Worm (Caenorhabditis elegans) whole organism, mixed stage, embryonic: ENCODE results near the gene F42A9.17.

Source experiments
- M03D4.4 ChIP-seq: sonication (generic microtip); optimal IDR thresholded peaks from 2 replicates; lab custom pipeline; 2017; ENCODE audit warnings: mild to moderate bottlenecking, missing genetic modification characterization, missing compliant biosample characterization
- bed-3 ChIP-seq: fragments of 200-800 bp; sonication (Bioruptor generic); optimal IDR thresholded peaks from 3 replicates; lab custom pipeline; 2018; ENCODE audit warnings: mild to moderate bottlenecking, missing genetic modification characterization, moderate library complexity, missing compliant biosample characterization
- blmp-1 ChIP-seq: fragments of 150-350 bp; optimal IDR thresholded peaks from 2 replicates; lab custom pipeline; 2014; ENCODE audit warnings: missing biosample characterization, missing genetic modification characterization
- ceh-39 ChIP-seq: fragments of 150-350 bp; optimal IDR thresholded peaks from 2 replicates; lab custom pipeline; 2014; ENCODE audit warnings: missing biosample characterization, missing genetic modification characterization
- ceh-43 ChIP-seq: fragments of 200-800 bp; sonication (Bioruptor generic); optimal IDR thresholded peaks from 2 replicates; lab custom pipeline; 2018; ENCODE audit warnings: mild to moderate bottlenecking, missing genetic modification characterization, moderate library complexity, missing compliant biosample characterization
- ceh-83 ChIP-seq: fragments of 200-800 bp; sonication (Bioruptor generic); optimal IDR thresholded peaks from 2 replicates; lab custom pipeline; 2018; ENCODE audit warnings: mild to moderate bottlenecking, missing genetic modification characterization, missing compliant biosample characterization
- ces-1 ChIP-seq: fragments of 150-350 bp; optimal IDR thresholded peaks from 2 replicates; lab custom pipeline; 2014; ENCODE audit warnings: missing biosample characterization, missing genetic modification reagents, missing genetic modification characterization
- cnd-1 ChIP-seq: fragments of 200-800 bp; sonication (Bioruptor generic); optimal IDR thresholded peaks from 2 replicates; lab custom pipeline; 2018; ENCODE audit warnings: mild to moderate bottlenecking, missing genetic modification characterization, missing compliant biosample characterization
- drap-1 ChIP-seq: fragments of 200-800 bp; sonication (Bioruptor generic); optimal IDR thresholded peaks from 3 replicates; lab custom pipeline; 2018; ENCODE audit warnings: mild to moderate bottlenecking, missing genetic modification characterization, missing compliant biosample characterization
- elt-1 ChIP-seq: sonication (generic microtip); optimal IDR thresholded peaks from 2 replicates; lab custom pipeline; 2017; ENCODE audit warnings: missing genetic modification characterization, mild to moderate bottlenecking, missing compliant biosample characterization, antibody characterized with exemption, moderate library complexity, borderline replicate concordance; ENCODE audit not compliant: insufficient read depth
- elt-3 ChIP-seq: fragments of 150-350 bp; optimal IDR thresholded peaks from 2 replicates; lab custom pipeline; 2014; ENCODE audit warnings: missing biosample characterization, missing genetic modification characterization
- flh-1 ChIP-seq: fragments of 200-800 bp; sonication (Bioruptor generic); optimal IDR thresholded peaks from 2 replicates; lab custom pipeline; 2018; ENCODE audit warnings: mild to moderate bottlenecking, missing genetic modification characterization, moderate library complexity, missing compliant biosample characterization
- ham-2 ChIP-seq: fragments of 200-800 bp; sonication (Bioruptor generic); optimal IDR thresholded peaks from 2 replicates; lab custom pipeline; 2018; ENCODE audit warnings: mild to moderate bottlenecking, missing genetic modification characterization, missing compliant biosample characterization
- hlh-1 ChIP-seq: fragments of 150-350 bp; optimal IDR thresholded peaks from 2 replicates; lab custom pipeline; 2014; ENCODE audit warnings: missing biosample characterization, missing genetic modification reagents, missing genetic modification characterization
- lin-13 ChIP-seq: fragments of 150-350 bp; optimal IDR thresholded peaks from 2 replicates; lab custom pipeline; 2014; ENCODE audit warnings: missing biosample characterization, missing genetic modification characterization
- lin-32 ChIP-seq: fragments of 200-800 bp; sonication (Bioruptor generic); optimal IDR thresholded peaks from 2 replicates; lab custom pipeline; 2018; ENCODE audit warnings: mild to moderate bottlenecking, missing genetic modification characterization, missing compliant biosample characterization
- lsy-2 ChIP-seq: fragments of 150-350 bp; optimal IDR thresholded peaks from 2 replicates; lab custom pipeline; 2014; ENCODE audit warnings: missing biosample characterization, missing genetic modification characterization
- mab-5 ChIP-seq: fragments of 150-350 bp; optimal IDR thresholded peaks from 2 replicates; lab custom pipeline; 2014; ENCODE audit warnings: missing biosample characterization, missing genetic modification characterization
- mep-1 ChIP-seq: fragments of 150-350 bp; optimal IDR thresholded peaks from 2 replicates; lab custom pipeline; 2017; ENCODE audit warnings: missing biosample characterization, missing genetic modification reagents, missing genetic modification characterization, inconsistent platforms
- mls-2 ChIP-seq: sonication (generic microtip); optimal IDR thresholded peaks from 2 replicates; lab custom pipeline; 2016; ENCODE audit warnings: mild to moderate bottlenecking, missing genetic modification characterization, moderate library complexity, missing compliant biosample characterization
- nhr-12 ChIP-seq: fragments of 150-350 bp; optimal IDR thresholded peaks from 2 replicates; lab custom pipeline; 2014; ENCODE audit warnings: missing biosample characterization, missing genetic modification characterization
- nhr-2 ChIP-seq: fragments of 150-350 bp; optimal IDR thresholded peaks from 2 replicates; lab custom pipeline; 2014; ENCODE audit warnings: missing biosample characterization, missing genetic modification characterization
- nhr-237 ChIP-seq: fragments of 150-350 bp; optimal IDR thresholded peaks from 2 replicates; lab custom pipeline; 2014; ENCODE audit warnings: missing biosample characterization, missing genetic modification characterization
- nhr-76 ChIP-seq: sonication (generic microtip); optimal IDR thresholded peaks from 2 replicates; lab custom pipeline; 2017; ENCODE audit warnings: missing biosample characterization, missing genetic modification characterization
- sem-2 ChIP-seq: fragments of 200-800 bp; sonication (Bioruptor generic); optimal IDR thresholded peaks from 2 replicates; lab custom pipeline; 2018; ENCODE audit warnings: mild to moderate bottlenecking, missing genetic modification characterization, missing compliant biosample characterization
- snpc-4 ChIP-seq: fragments of 150-350 bp; optimal IDR thresholded peaks from 2 replicates; lab custom pipeline; 2014; ENCODE audit warnings: missing biosample characterization, missing genetic modification characterization
- sptf-1 ChIP-seq: sonication (generic microtip); optimal IDR thresholded peaks from 2 replicates; lab custom pipeline; 2017; ENCODE audit warnings: mild to moderate bottlenecking, missing genetic modification characterization, moderate library complexity, missing compliant biosample characterization
- tbx-8 ChIP-seq: fragments of 200-800 bp; sonication (Bioruptor generic); optimal IDR thresholded peaks from 2 replicates; lab custom pipeline; 2018; ENCODE audit warnings: mild to moderate bottlenecking, missing genetic modification characterization, moderate library complexity, missing compliant biosample characterization
- unc-120 ChIP-seq: sonication (generic microtip); optimal IDR thresholded peaks from 2 replicates; lab custom pipeline; 2017; ENCODE audit warnings: missing genetic modification characterization, missing compliant biosample characterization; ENCODE audit not compliant: poor library complexity, severe bottlenecking
- unc-39 ChIP-seq: fragments of 150-350 bp; optimal IDR thresholded peaks from 2 replicates; lab custom pipeline; 2014; ENCODE audit warnings: missing biosample characterization, missing genetic modification characterization
- unc-62 ChIP-seq: fragments of 150-350 bp; optimal IDR thresholded peaks from 2 replicates; lab custom pipeline; 2014; ENCODE audit warnings: missing biosample characterization, missing genetic modification reagents, missing genetic modification characterization
- zip-8 ChIP-seq: fragments of 150-350 bp; optimal IDR thresholded peaks from 2 replicates; lab custom pipeline; 2014; ENCODE audit warnings: missing biosample characterization, missing genetic modification characterization
- ztf-11 ChIP-seq: fragments of 150-350 bp; optimal IDR thresholded peaks from 2 replicates; lab custom pipeline; 2014; ENCODE audit warnings: missing biosample characterization, missing genetic modification characterization

Gene F42A9.17

ce11 chrIV:8595767-8596166 is 16.0 kb downstream of the F42A9.17 start, which contains the start of gene clec-181:
clec-181 (plus strand) TSS chrIV:8596067.
- no peak for TF ChIP-seq unc-39
- no peak for TF ChIP-seq elt-1 (tag; lab: Kevin White, UChicago)
- TF ChIP-seq flh-1 (GFP tag; lab: Kevin White, UChicago) = no peak
- no peak for TF ChIP-seq ceh-83
- TF ChIP-seq mab-5 (tag; lab: Kevin White, UChicago) = no peak
- no peak for TF ChIP-seq nhr-237 (tag; lab: Kevin White, UChicago)
- TF ChIP-seq unc-62 (GFP tag; lab: Kevin White, UChicago) = no peak
- no peak for TF ChIP-seq mep-1
- TF ChIP-seq ztf-11 (tag; lab: Kevin White, UChicago) = no peak
- no peak for TF ChIP-seq nhr-12
- no peak for TF ChIP-seq sptf-1
- TF ChIP-seq drap-1 (GFP tag; lab: Kevin White, UChicago) = no peak

- TF ChIP-seq mls-2 (tag; lab: Kevin White, UChicago) (no peak), sptf-1 (no peak), snpc-4 (no peak), ces-1 (GFP tag; lab: Kevin White, UChicago) (no peak), ham-2 (GFP tag; lab: Kevin White, UChicago) (no peak), lsy-2 (no peak), nhr-76 (tag; lab: Kevin White, UChicago) (no peak), bed-3 (GFP tag; lab: Kevin White, UChicago) (no peak), elt-1 (tag; lab: Kevin White, UChicago) (no peak)
Measured at ce11 chrIV:8595317-8595716, 16.4 kb downstream of the F42A9.17 start, which contains the start of gene Y59H11AR.3. Y59H11AR.3 (minus strand) TSS chrIV:8595417.

- TF ChIP-seq mep-1 (no peak), ham-2 (GFP tag; lab: Kevin White, UChicago) (no peak), sptf-1 (no peak), tbx-8 (GFP tag; lab: Kevin White, UChicago) (no peak), elt-3 (tag; lab: Kevin White, UChicago) (no peak), cnd-1 (tag; lab: Kevin White, UChicago) (no peak), nhr-2 (tag; lab: Kevin White, UChicago) (no peak), blmp-1 (tag; lab: Kevin White, UChicago) (no peak), ceh-83 (no peak), ces-1 (GFP tag; lab: Kevin White, UChicago) (no peak)
Measured at ce11 chrIV:8587605-8588004, 24.1 kb downstream of the F42A9.17 start.

ce11 chrIV:8587057-8587456 is 24.7 kb downstream of the F42A9.17 start:
- TF ChIP-seq ham-2 (GFP tag; lab: Kevin White, UChicago) (no peak), mep-1 (no peak), lin-32 (GFP tag; lab: Kevin White, UChicago) (no peak), mab-5 (tag; lab: Kevin White, UChicago) (no peak), elt-1 (tag; lab: Kevin White, UChicago) (no peak), unc-62 (GFP tag; lab: Kevin White, UChicago) (peak; percentile 88), ceh-43 (GFP tag; lab: Kevin White, UChicago) (no peak), ces-1 (GFP tag; lab: Kevin White, UChicago) (no peak), cnd-1 (tag; lab: Kevin White, UChicago) (no peak), hlh-1 (peak; percentile 8), zip-8 (tag; lab: Kevin White, UChicago) (no peak), ztf-11 (tag; lab: Kevin White, UChicago) (no peak), unc-120 (tag; lab: Kevin White, UChicago) (peak; percentile 44), nhr-237 (tag; lab: Kevin White, UChicago) (peak; percentile 26), blmp-1 (tag; lab: Kevin White, UChicago) (no peak), snpc-4 (no peak), ceh-83 (no peak)

ce11 chrIV:8585076-8586033 is 26.4 kb downstream of the F42A9.17 start, which contains the start of gene catp-7:
catp-7 (plus strand) TSS chrIV:8585983.
- TF ChIP-seq nhr-76 (tag; lab: Kevin White, UChicago) = no peak
- no peak for TF ChIP-seq mls-2 (tag; lab: Kevin White, UChicago)
- TF ChIP-seq unc-39 = no peak
- no peak for TF ChIP-seq tbx-8 (GFP tag; lab: Kevin White, UChicago)
- no peak for TF ChIP-seq sptf-1
- TF ChIP-seq M03D4.4 (tag; lab: Kevin White, UChicago) = no peak
- TF ChIP-seq unc-120 (tag; lab: Kevin White, UChicago) = no peak
- TF ChIP-seq nhr-237 (tag; lab: Kevin White, UChicago) = no peak
- TF ChIP-seq ceh-83 = no peak
- TF ChIP-seq lsy-2 = no peak
- TF ChIP-seq blmp-1 (tag; lab: Kevin White, UChicago) = no peak
- TF ChIP-seq ceh-39 (tag; lab: Kevin White, UChicago) = no peak
- no peak for TF ChIP-seq lin-13 (tag; lab: Kevin White, UChicago)
- no peak for TF ChIP-seq hlh-1
- TF ChIP-seq ces-1 (GFP tag; lab: Kevin White, UChicago) = no peak
- TF ChIP-seq ceh-43 (GFP tag; lab: Kevin White, UChicago) = no peak
- no peak for TF ChIP-seq sem-2 (GFP tag; lab: Kevin White, UChicago)
- no peak for TF ChIP-seq bed-3 (GFP tag; lab: Kevin White, UChicago)
- TF ChIP-seq, all 35 proteins: peak for 0
